Worm (Caenorhabditis elegans): ENCODE results near the gene ZK1248.15.

Gene ZK1248.15

DNA sequence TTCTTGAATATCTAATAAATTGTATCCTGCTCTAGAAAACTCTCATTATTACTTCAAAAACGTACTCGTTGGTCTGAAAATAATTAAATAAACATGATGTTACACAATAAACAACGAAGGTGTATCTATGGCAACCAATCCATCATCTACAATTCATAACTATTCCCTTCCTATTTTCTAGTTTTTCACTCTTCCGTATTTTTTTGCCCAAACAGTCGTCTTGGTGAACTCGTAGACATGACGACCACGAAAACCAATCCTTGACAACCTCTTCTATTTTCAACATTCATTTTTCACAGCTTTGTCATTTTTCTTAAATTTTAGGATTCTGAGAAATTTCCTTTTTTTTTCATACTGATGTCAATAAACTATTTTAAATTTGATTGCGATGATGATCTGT lies 49.5 kb downstream of the ZK1248.15 start, which contains the start of gene K05F1.13:
TSS of gene K05F1.13 (plus strand) at position 301 of the 400 bp plus-strand sequence.
- no peak for TF ChIP-seq madf-8 (GFP tag; conservative IDR thresholded peaks at IDR 0.05)
- no peak for TF ChIP-seq lir-1 (GFP tag; conservative IDR thresholded peaks at IDR 0.05)
- no peak for TF ChIP-seq nfyb-1 (GFP tag; IDR thresholded peaks at IDR 0.05)
- no peak for TF ChIP-seq somi-1 (GFP tag; optimal IDR thresholded peaks at IDR 0.05)
- no peak for TF ChIP-seq F57A8.1 (GFP tag; optimal IDR thresholded peaks at IDR 0.05)
- no peak for TF ChIP-seq dpl-1 (GFP tag; optimal IDR thresholded peaks at IDR 0.05)
- TF ChIP-seq hlh-12 (tag; optimal IDR thresholded peaks at IDR 0.05) = no peak
- TF ChIP-seq F39B2.1 (GFP tag; IDR thresholded peaks at IDR 0.05) = no peak
- TF ChIP-seq D2030.7 (GFP tag; IDR thresholded peaks at IDR 0.05) = no peak
- no peak for TF ChIP-seq hmg-1.2 (GFP tag; IDR thresholded peaks at IDR 0.05)
- no peak for TF ChIP-seq lin-40 (tag; optimal IDR thresholded peaks at IDR 0.05)
- TF ChIP-seq attf-5 (GFP tag; optimal IDR thresholded peaks at IDR 0.05) = no peak
- TF ChIP-seq ztf-6 (GFP tag; IDR thresholded peaks at IDR 0.05) = no peak
- TF ChIP-seq snpc-3.4 (tag; optimal IDR thresholded peaks at IDR 0.05) = no peak
- TF ChIP-seq C17E4.6 (GFP tag; IDR thresholded peaks at IDR 0.05) = no peak
- no peak for TF ChIP-seq Y56A3A.18 (GFP tag; IDR thresholded peaks at IDR 0.05)
